Fruit fly (Drosophila melanogaster) whole organism, embryonic: ENCODE measurements around the gene Ir94a.

Source experiments
- Ada2b ChIP-seq: fragments of 200-800 bp; sonication (Bioruptor generic); IDR thresholded peaks from 2 replicates; pipeline ENCODE4 v1.3.6; 2022; ENCODE audit warnings: missing biosample characterization, missing genetic modification characterization
- BEAF-32 ChIP-seq: fragments of 200-800 bp; sonication (Bioruptor generic); optimal IDR thresholded peaks from 3 replicates; lab custom pipeline; 2017; ENCODE audit warnings: missing biosample characterization, missing genetic modification characterization, mild to moderate bottlenecking, moderate library complexity, missing genetic modification reagents
- CG10543 ChIP-seq: fragments of 200-800 bp; sonication (Bioruptor generic); optimal IDR thresholded peaks from 3 replicates; lab custom pipeline; 2017; ENCODE audit warnings: missing biosample characterization, mild to moderate bottlenecking, missing genetic modification characterization, moderate library complexity
- CG14014 ChIP-seq: fragments of 200-800 bp; sonication (Bioruptor generic); IDR thresholded peaks from 2 replicates; pipeline ENCODE4 v1.3.6; 2022; ENCODE audit warnings: missing biosample characterization, missing genetic modification characterization
- CG14441 ChIP-seq: fragments of 200-800 bp; sonication (Bioruptor generic); IDR thresholded peaks from 2 replicates; pipeline ENCODE4 v1.3.6; 2022; ENCODE audit warnings: missing biosample characterization, missing genetic modification characterization
- CG14667 ChIP-seq: fragments of 200-800 bp; sonication (Bioruptor generic); IDR thresholded peaks from 2 replicates; pipeline ENCODE4 v1.3.6; 2022; ENCODE audit warnings: missing biosample characterization, missing genetic modification characterization
- CG15479 ChIP-seq: fragments of 200-800 bp; sonication (Bioruptor generic); optimal IDR thresholded peaks from 3 replicates; lab custom pipeline; 2019; ENCODE audit warnings: missing biosample characterization, mild to moderate bottlenecking, missing genetic modification characterization, moderate library complexity
- CG1603 ChIP-seq: fragments of 200-800 bp; sonication (Bioruptor generic); optimal IDR thresholded peaks from 2 replicates; lab custom pipeline; 2019; ENCODE audit warnings: missing biosample characterization, mild to moderate bottlenecking, missing genetic modification characterization, moderate library complexity
- CG17802 ChIP-seq: fragments of 200-800 bp; sonication (Bioruptor generic); optimal IDR thresholded peaks from 2 replicates; lab custom pipeline; 2018; ENCODE audit warnings: missing biosample characterization, mild to moderate bottlenecking, missing genetic modification characterization, moderate library complexity
- CG2120 ChIP-seq: fragments of 200-800 bp; sonication (Bioruptor generic); optimal IDR thresholded peaks from 3 replicates; lab custom pipeline; 2016; ENCODE audit warnings: missing biosample characterization, missing genetic modification characterization
- CG32532 ChIP-seq: fragments of 200-800 bp; sonication (Bioruptor generic); IDR thresholded peaks from 2 replicates; pipeline ENCODE4 v1.3.6; 2022; ENCODE audit warnings: missing biosample characterization, missing genetic modification characterization
- CG33213 ChIP-seq: fragments of 200-800 bp; sonication (Bioruptor generic); optimal IDR thresholded peaks from 3 replicates; lab custom pipeline; 2016; ENCODE audit warnings: missing biosample characterization, missing genetic modification characterization
- CG34224 ChIP-seq: fragments of 200-800 bp; sonication (Bioruptor generic); IDR thresholded peaks from 3 replicates; pipeline ENCODE4 v1.3.6; 2022; ENCODE audit warnings: missing biosample characterization, missing genetic modification characterization; ENCODE audit not compliant: partially characterized antibody
- CG42726 ChIP-seq: fragments of 200-800 bp; sonication (Bioruptor generic); IDR thresholded peaks from 2 replicates; pipeline ENCODE4 v1.3.6; 2022; ENCODE audit warnings: missing biosample characterization, missing genetic modification characterization; ENCODE audit not compliant: partially characterized antibody
- CG4328 ChIP-seq: fragments of 200-800 bp; sonication (Bioruptor generic); optimal IDR thresholded peaks from 3 replicates; lab custom pipeline; 2017; ENCODE audit warnings: missing biosample characterization, missing genetic modification reagents, missing genetic modification characterization
- CG6689 ChIP-seq: fragments of 200-800 bp; sonication (Bioruptor generic); IDR thresholded peaks from 2 replicates; pipeline ENCODE4 v1.3.6; 2022; ENCODE audit warnings: missing biosample characterization, missing genetic modification characterization
- CG6854 ChIP-seq: fragments of 200-800 bp; sonication (Bioruptor generic); optimal IDR thresholded peaks from 3 replicates; lab custom pipeline; 2017; ENCODE audit warnings: missing biosample characterization, mild to moderate bottlenecking, missing genetic modification characterization
- CG9932 ChIP-seq: fragments of 200-800 bp; sonication (Bioruptor generic); IDR thresholded peaks from 2 replicates; pipeline ENCODE4 v1.3.6; 2022; ENCODE audit warnings: missing biosample characterization, missing genetic modification characterization
- D19B ChIP-seq: fragments of 200-800 bp; sonication (Bioruptor generic); optimal IDR thresholded peaks from 2 replicates; lab custom pipeline; 2017; ENCODE audit warnings: missing biosample characterization, mild to moderate bottlenecking, missing genetic modification characterization
- Dek ChIP-seq: fragments of 200-800 bp; sonication (Bioruptor generic); optimal IDR thresholded peaks from 3 replicates; lab custom pipeline; 2019; ENCODE audit warnings: missing biosample characterization, mild to moderate bottlenecking, missing genetic modification characterization, moderate library complexity
- Ets65A ChIP-seq: fragments of 200-800 bp; sonication (Bioruptor generic); peaks from one replicate; lab custom pipeline; 2016; ENCODE audit warnings: missing biosample characterization, missing genetic modification characterization
- Fer1 ChIP-seq: fragments of 200-800 bp; sonication (Bioruptor generic); optimal IDR thresholded peaks from 2 replicates; lab custom pipeline; 2017; ENCODE audit warnings: missing biosample characterization, mild to moderate bottlenecking, missing genetic modification characterization
- HLHmδ ChIP-seq: fragments of 200-800 bp; sonication (Bioruptor generic); optimal IDR thresholded peaks from 2 replicates; lab custom pipeline; 2018; ENCODE audit warnings: missing biosample characterization, mild to moderate bottlenecking, missing genetic modification characterization, moderate library complexity
- Lhr ChIP-seq: fragments of 200-800 bp; sonication (Bioruptor generic); optimal IDR thresholded peaks from 3 replicates; lab custom pipeline; 2017; ENCODE audit warnings: mild to moderate bottlenecking, missing biosample characterization, missing genetic modification reagents, missing genetic modification characterization
- Nf-YA ChIP-seq: fragments of 200-800 bp; sonication (Bioruptor generic); IDR thresholded peaks from 2 replicates; pipeline ENCODE4 v1.3.6; 2022; ENCODE audit warnings: missing biosample characterization, missing genetic modification characterization
- Oli ChIP-seq: fragments of 200-800 bp; sonication (Bioruptor generic); optimal IDR thresholded peaks from 2 replicates; lab custom pipeline; 2018; ENCODE audit warnings: missing biosample characterization, mild to moderate bottlenecking, missing genetic modification characterization, moderate library complexity
- Opbp ChIP-seq: fragments of 200-800 bp; sonication (Bioruptor generic); IDR thresholded peaks from 3 replicates; pipeline ENCODE4 v1.3.6; 2022; ENCODE audit warnings: missing biosample characterization, missing genetic modification characterization; ENCODE audit not compliant: partially characterized antibody
- PHDP ChIP-seq: fragments of 200-800 bp; sonication (Bioruptor generic); optimal IDR thresholded peaks from 3 replicates; lab custom pipeline; 2018; ENCODE audit warnings: missing biosample characterization, mild to moderate bottlenecking, missing genetic modification characterization, moderate library complexity
- Rfx ChIP-seq: fragments of 200-800 bp; sonication (Bioruptor generic); IDR thresholded peaks from 2 replicates; pipeline ENCODE4 v1.3.6; 2022; ENCODE audit warnings: missing biosample characterization, missing genetic modification characterization
- Sin3A ChIP-seq: fragments of >200 bp; optimal IDR thresholded peaks from 2 replicates; lab custom pipeline; 2018
- Six4 ChIP-seq: fragments of 200-800 bp; sonication (Bioruptor generic); optimal IDR thresholded peaks from 2 replicates; lab custom pipeline; 2016; ENCODE audit warnings: missing biosample characterization, missing genetic modification characterization
- ab ChIP-seq: fragments of 200-800 bp; sonication (Bioruptor generic); optimal IDR thresholded peaks from 2 replicates; lab custom pipeline; 2016; ENCODE audit warnings: missing biosample characterization, missing genetic modification characterization
- ara ChIP-seq: fragments of 200-800 bp; sonication (Bioruptor generic); IDR thresholded peaks from 2 replicates; pipeline ENCODE4 v1.3.6; 2022; ENCODE audit warnings: missing biosample characterization, missing genetic modification characterization
- bcd ChIP-seq: fragments of 200-800 bp; sonication (Bioruptor generic); optimal IDR thresholded peaks from 2 replicates; lab custom pipeline; 2017; ENCODE audit warnings: missing biosample characterization, mild to moderate bottlenecking, missing genetic modification characterization
- caup ChIP-seq: fragments of 200-800 bp; sonication (Bioruptor generic); optimal IDR thresholded peaks from 3 replicates; lab custom pipeline; 2017; ENCODE audit warnings: missing biosample characterization, mild to moderate bottlenecking, missing genetic modification characterization, moderate library complexity; ENCODE audit not compliant: severe bottlenecking
- cg ChIP-seq: fragments of 200-800 bp; sonication (Bioruptor generic); optimal IDR thresholded peaks from 3 replicates; lab custom pipeline; 2019; ENCODE audit warnings: missing biosample characterization, mild to moderate bottlenecking, missing genetic modification characterization, moderate library complexity
- chm ChIP-seq: fragments of 200-800 bp; sonication (Bioruptor generic); IDR thresholded peaks from 2 replicates; pipeline ENCODE4 v1.3.6; 2022; ENCODE audit warnings: missing biosample characterization, missing genetic modification characterization
- crol ChIP-seq: fragments of 200-800 bp; sonication (Bioruptor generic); IDR thresholded peaks from 2 replicates; pipeline ENCODE4 v1.3.6; 2022; ENCODE audit warnings: missing biosample characterization, missing genetic modification characterization
- fd3F ChIP-seq: fragments of 200-800 bp; sonication (Bioruptor generic); optimal IDR thresholded peaks from 2 replicates; lab custom pipeline; 2018; ENCODE audit warnings: missing biosample characterization, mild to moderate bottlenecking, missing genetic modification characterization, moderate library complexity
- grau ChIP-seq: fragments of 200-800 bp; optimal IDR thresholded peaks from 3 replicates; lab custom pipeline; 2019; ENCODE audit warnings: missing biosample characterization, mild to moderate bottlenecking, missing genetic modification characterization, moderate library complexity
- gsb ChIP-seq: fragments of 200-800 bp; sonication (Bioruptor generic); IDR thresholded peaks from 2 replicates; pipeline ENCODE4 v1.3.6; 2022; ENCODE audit warnings: missing biosample characterization, missing genetic modification characterization
- hbn ChIP-seq: fragments of 200-800 bp; sonication (Bioruptor generic); IDR thresholded peaks from 2 replicates; pipeline ENCODE4 v1.3.6; 2022; ENCODE audit warnings: missing biosample characterization, missing genetic modification characterization; ENCODE audit not compliant: partially characterized antibody
- maf-S ChIP-seq: fragments of 200-800 bp; sonication (Bioruptor generic); optimal IDR thresholded peaks from 2 replicates; lab custom pipeline; 2016; ENCODE audit warnings: missing biosample characterization, missing genetic modification characterization
- pb ChIP-seq: fragments of 200-800 bp; sonication (Bioruptor generic); optimal IDR thresholded peaks from 3 replicates; lab custom pipeline; 2016; ENCODE audit warnings: missing biosample characterization, missing genetic modification characterization
- prd ChIP-seq, 3 experiments: fragments of >200 bp in 2 of 3; fragments of 200-800 bp in 1 of 3; sonication (Bioruptor generic) in 1 of 3; optimal IDR thresholded peaks in 2 of 3; IDR thresholded peaks in 1 of 3; 2 replicates in 2 of 3; 3 replicates in 1 of 3; pipeline versions ENCODE4 v1.3.6 to Lab custom; 2017 to 2022; ENCODE audit warnings: missing biosample characterization in 1 of 3, missing genetic modification characterization in 1 of 3
- ranshi ChIP-seq: fragments of 200-800 bp; sonication (Bioruptor generic); IDR thresholded peaks from 2 replicates; pipeline ENCODE4 v1.3.6; 2022; ENCODE audit warnings: missing biosample characterization, missing genetic modification characterization
- ro ChIP-seq: fragments of 200-800 bp; sonication (Bioruptor generic); IDR thresholded peaks from 2 replicates; pipeline ENCODE4 v1.3.6; 2022; ENCODE audit warnings: missing biosample characterization, missing genetic modification characterization
- toy ChIP-seq: fragments of 200-800 bp; sonication (Bioruptor generic); IDR thresholded peaks from 2 replicates; pipeline ENCODE4 v1.3.6; 2022; ENCODE audit warnings: missing biosample characterization, missing genetic modification characterization
- tup ChIP-seq: fragments of 200-800 bp; sonication (Bioruptor generic); optimal IDR thresholded peaks from 2 replicates; lab custom pipeline; 2016; ENCODE audit warnings: missing biosample characterization, mild to moderate bottlenecking, missing genetic modification characterization, moderate library complexity
- vnd ChIP-seq: fragments of 200-800 bp; sonication (Bioruptor generic); IDR thresholded peaks from 3 replicates; pipeline ENCODE4 v1.3.6; 2022; ENCODE audit warnings: missing biosample characterization, missing genetic modification characterization; ENCODE audit not compliant: partially characterized antibody
- zen2 ChIP-seq: fragments of 200-800 bp; sonication (Bioruptor generic); IDR thresholded peaks from 3 replicates; pipeline ENCODE4 v1.3.6; 2022; ENCODE audit warnings: missing biosample characterization, missing genetic modification characterization; ENCODE audit not compliant: partially characterized antibody

Ir94a gene

DNA sequence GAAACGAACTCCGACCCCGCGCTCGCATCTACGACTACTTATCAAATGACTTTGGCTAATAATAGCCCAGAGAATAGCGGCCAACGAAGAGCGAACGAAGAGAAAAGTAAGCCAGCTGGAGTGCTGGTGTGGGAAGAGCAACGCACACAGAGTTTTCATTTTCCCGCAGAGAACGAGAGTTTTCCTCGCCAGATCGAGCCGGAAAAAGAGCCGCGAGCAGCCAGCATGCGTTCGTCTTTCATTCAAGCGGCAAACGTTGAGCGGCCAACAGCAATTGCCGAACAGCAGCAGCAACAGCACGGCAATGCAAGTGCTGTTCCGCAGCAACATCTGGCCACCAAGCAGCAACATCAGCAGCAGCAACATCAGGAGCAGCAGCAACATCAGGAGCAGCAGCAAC is 11.6 kb downstream of the Ir94a start (continued):
- TF ChIP-seq Opbp (GFP tag; lab: Robert Waterston, UW) (0 out of 3 replicates have a peak, but pooled peaks have one; percentile 22), CG34224 (GFP tag; lab: Robert Waterston, UW) (no peak), CG9932 (GFP tag; lab: Robert Waterston, UW) (no peak), CG6689 (GFP tag; lab: Robert Waterston, UW) (no peak), prd (optimal IDR thresholded peaks at IDR 0.05; lab: Kevin White, UChicago) (no peak), prd (GFP tag; IDR thresholded peaks at IDR 0.05; lab: Robert Waterston, UW) (no peak), chm (GFP tag; lab: Robert Waterston, UW) (peak; percentile 60; the same call in 1 of the 2 replicates), Fer1 (GFP tag; lab: Kevin White, UChicago) (no peak), CG1603 (no peak), ara (GFP tag; lab: Robert Waterston, UW) (no peak), zen2 (no peak), gsb (GFP tag; lab: Robert Waterston, UW) (peak; percentile 11; the same call in 1 of the 2 replicates), Dek (tag; lab: Kevin White, UChicago) (no peak), CG14441 (GFP tag; lab: Robert Waterston, UW) (no peak), Nf-YA (no peak), crol (peak; percentile 67), pb (GFP tag; lab: Kevin White, UChicago) (no peak), vnd (GFP tag; lab: Robert Waterston, UW) (no peak), CG4328 (GFP tag; lab: Kevin White, UChicago) (no peak), Ets65A (GFP tag; lab: Kevin White, UChicago) (no peak), CG6854 (GFP tag; lab: Kevin White, UChicago) (no peak), cg (GFP tag; lab: Kevin White, UChicago) (no peak), CG17802 (tag; lab: Kevin White, UChicago) (no peak), ro (GFP tag; lab: Robert Waterston, UW) (no peak), PHDP (no peak), tup (GFP tag; lab: Kevin White, UChicago) (no peak), D19B (GFP tag; lab: Kevin White, UChicago) (no peak), Six4 (GFP tag; lab: Kevin White, UChicago) (no peak), hbn (GFP tag; lab: Robert Waterston, UW) (0 out of 2 replicates have a peak, but pooled peaks have one; percentile 24), Lhr (GFP tag; lab: Kevin White, UChicago) (no peak), ranshi (GFP tag; lab: Robert Waterston, UW) (no peak), maf-S (GFP tag; lab: Kevin White, UChicago) (no peak), CG33213 (no peak), CG14014 (no peak), Sin3A (lab: Kevin White, UChicago) (no peak), fd3F (no peak), CG42726 (GFP tag; lab: Robert Waterston, UW) (no peak), Rfx (GFP tag; lab: Robert Waterston, UW) (no peak), toy (GFP tag; lab: Robert Waterston, UW) (no peak), bcd (GFP tag; lab: Kevin White, UChicago) (no peak), HLHmδ (GFP tag; lab: Kevin White, UChicago) (peak; percentile 40), CG14667 (GFP tag; lab: Robert Waterston, UW) (no peak), BEAF-32 (GFP tag; lab: Kevin White, UChicago) (no peak), grau (tag; lab: Kevin White, UChicago) (no peak), caup (no peak), Oli (no peak), CG10543 (GFP tag; lab: Kevin White, UChicago) (no peak), CG32532 (GFP tag; lab: Robert Waterston, UW) (peak; percentile 38; the same call in 1 of the 2 replicates), CG2120 (GFP tag; lab: Kevin White, UChicago) (no peak), CG15479 (GFP tag; lab: Kevin White, UChicago) (no peak), Ada2b (GFP tag; lab: Robert Waterston, UW) (no peak), ab (GFP tag; lab: Kevin White, UChicago) (no peak)
